Fruit fly (Drosophila melanogaster) whole organism, prepupa: Measurements from ENCODE around the gene nmd.
A peak's percentile ranks its signal among the peaks of the same experiment; 100 is the strongest.

ENCODE experiments used
- CG10631 ChIP-seq: fragments of 200-800 bp; sonication (Bioruptor generic); optimal IDR thresholded peaks from 2 replicates; lab custom pipeline; 2016; ENCODE audit warnings: missing biosample characterization, missing genetic modification characterization
- CG10669 ChIP-seq: fragments of 200-800 bp; sonication (Bioruptor generic); optimal IDR thresholded peaks from 3 replicates; lab custom pipeline; 2018; ENCODE audit warnings: missing biosample characterization, mild to moderate bottlenecking, missing genetic modification characterization, moderate library complexity
- CG15336 ChIP-seq: fragments of 200-800 bp; sonication (Bioruptor generic); IDR thresholded peaks from 2 replicates; pipeline ENCODE4 v1.3.6; 2022; ENCODE audit warnings: missing biosample characterization, missing genetic modification characterization
- CG3032 ChIP-seq: fragments of 200-800 bp; optimal IDR thresholded peaks from 2 replicates; lab custom pipeline; 2019; ENCODE audit warnings: missing biosample characterization, mild to moderate bottlenecking, missing genetic modification characterization, moderate library complexity
- CG3919 ChIP-seq: fragments of 200-800 bp; sonication (Bioruptor generic); optimal IDR thresholded peaks from 3 replicates; lab custom pipeline; 2016; ENCODE audit warnings: missing biosample characterization, missing genetic modification characterization
- CG6163 ChIP-seq: fragments of 200-800 bp; sonication (Bioruptor generic); IDR thresholded peaks from 3 replicates; pipeline ENCODE4 v1.3.6; 2022; ENCODE audit warnings: missing biosample characterization, missing genetic modification characterization
- CG6854 ChIP-seq: fragments of 200-800 bp; sonication (Bioruptor generic); optimal IDR thresholded peaks from 2 replicates; lab custom pipeline; 2017; ENCODE audit warnings: missing biosample characterization, mild to moderate bottlenecking, missing genetic modification characterization
- CG8319 ChIP-seq: fragments of 200-800 bp; sonication (Bioruptor generic); optimal IDR thresholded peaks from 3 replicates; lab custom pipeline; 2016; ENCODE audit warnings: missing biosample characterization, missing genetic modification characterization
- CG8632 ChIP-seq: fragments of 200-800 bp; sonication (Bioruptor generic); optimal IDR thresholded peaks from 3 replicates; lab custom pipeline; 2016; ENCODE audit warnings: missing biosample characterization, missing genetic modification characterization
- Eip75B ChIP-seq: fragments of 200-800 bp; sonication (Bioruptor generic); optimal IDR thresholded peaks from 3 replicates; lab custom pipeline; 2016; ENCODE audit warnings: missing biosample characterization, missing genetic modification characterization
- Eip78C ChIP-seq: fragments of 200-800 bp; sonication (Bioruptor generic); peaks from one replicate; lab custom pipeline; 2016; ENCODE audit warnings: missing biosample characterization, missing genetic modification characterization
- Eip93F ChIP-seq: fragments of 200-800 bp; sonication (Bioruptor generic); optimal IDR thresholded peaks from 2 replicates; lab custom pipeline; 2016; ENCODE audit warnings: missing biosample characterization, mild to moderate bottlenecking, missing genetic modification characterization
- Ets96B ChIP-seq: fragments of 200-800 bp; optimal IDR thresholded peaks from 2 replicates; lab custom pipeline; 2019; ENCODE audit warnings: missing biosample characterization, mild to moderate bottlenecking, missing genetic modification characterization, moderate library complexity
- Hr39 ChIP-seq: fragments of 200-800 bp; sonication (Bioruptor generic); optimal IDR thresholded peaks from 2 replicates; lab custom pipeline; 2016; ENCODE audit warnings: missing biosample characterization, missing genetic modification characterization
- Hr4 ChIP-seq: fragments of 200-800 bp; sonication (Bioruptor generic); optimal IDR thresholded peaks from 3 replicates; lab custom pipeline; 2016; ENCODE audit warnings: missing biosample characterization, missing genetic modification characterization
- Lpt ChIP-seq: fragments of 200-800 bp; sonication (Bioruptor generic); optimal IDR thresholded peaks from 3 replicates; lab custom pipeline; 2016; ENCODE audit warnings: missing biosample characterization, missing genetic modification characterization
- Met ChIP-seq: fragments of 200-800 bp; sonication (Bioruptor generic); optimal IDR thresholded peaks from 3 replicates; lab custom pipeline; 2016; ENCODE audit warnings: missing biosample characterization, missing genetic modification characterization
- OdsH ChIP-seq: fragments of 200-800 bp; sonication (Bioruptor generic); optimal IDR thresholded peaks from 3 replicates; lab custom pipeline; 2016; ENCODE audit warnings: missing biosample characterization, missing genetic modification characterization
- Smox ChIP-seq: fragments of 200-800 bp; sonication (Bioruptor generic); optimal IDR thresholded peaks from 3 replicates; lab custom pipeline; 2016; ENCODE audit warnings: missing biosample characterization, missing genetic modification characterization
- Sox102F ChIP-seq: fragments of 200-800 bp; sonication (Bioruptor generic); optimal IDR thresholded peaks from 2 replicates; lab custom pipeline; 2016; ENCODE audit warnings: missing biosample characterization, mild to moderate bottlenecking, missing genetic modification characterization
- Sox14 ChIP-seq: fragments of 200-800 bp; sonication (Bioruptor generic); optimal IDR thresholded peaks from 3 replicates; lab custom pipeline; 2016; ENCODE audit warnings: missing biosample characterization, missing genetic modification characterization
- achi ChIP-seq: fragments of 200-800 bp; sonication (Bioruptor generic); optimal IDR thresholded peaks from 3 replicates; lab custom pipeline; 2016; ENCODE audit warnings: missing biosample characterization, missing genetic modification characterization
- acj6 ChIP-seq: fragments of 200-800 bp; sonication (Bioruptor generic); optimal IDR thresholded peaks from 3 replicates; lab custom pipeline; 2016; ENCODE audit warnings: missing biosample characterization, missing genetic modification characterization
- cyc ChIP-seq: fragments of 200-800 bp; sonication (Bioruptor generic); optimal IDR thresholded peaks from 3 replicates; lab custom pipeline; 2016; ENCODE audit warnings: missing biosample characterization, missing genetic modification characterization
- dac ChIP-seq: fragments of 200-800 bp; sonication (Bioruptor generic); optimal IDR thresholded peaks from 2 replicates; lab custom pipeline; 2017; ENCODE audit warnings: missing biosample characterization, mild to moderate bottlenecking, missing genetic modification characterization
- dsx ChIP-seq: fragments of 200-800 bp; optimal IDR thresholded peaks from 3 replicates; lab custom pipeline; 2019; ENCODE audit warnings: missing biosample characterization, mild to moderate bottlenecking, missing genetic modification characterization, moderate library complexity; ENCODE audit not compliant: poor library complexity, severe bottlenecking
- eg ChIP-seq: fragments of 200-800 bp; sonication (Bioruptor generic); IDR thresholded peaks from 3 replicates; pipeline ENCODE4 v1.3.6; 2022; ENCODE audit warnings: missing biosample characterization, missing genetic modification characterization
- esn ChIP-seq: fragments of 200-800 bp; sonication (Bioruptor generic); optimal IDR thresholded peaks from 2 replicates; lab custom pipeline; 2016; ENCODE audit warnings: missing biosample characterization, mild to moderate bottlenecking, missing genetic modification characterization, moderate library complexity
- fd85E ChIP-seq: fragments of 200-800 bp; sonication (Bioruptor generic); optimal IDR thresholded peaks from 3 replicates; lab custom pipeline; 2016; ENCODE audit warnings: missing biosample characterization, missing genetic modification characterization
- fkh ChIP-seq: fragments of 200-800 bp; sonication (Bioruptor generic); optimal IDR thresholded peaks from 3 replicates; lab custom pipeline; 2017; ENCODE audit warnings: missing biosample characterization, mild to moderate bottlenecking, missing genetic modification characterization, moderate library complexity
- lz ChIP-seq: fragments of 200-800 bp; sonication (Bioruptor generic); optimal IDR thresholded peaks from 3 replicates; lab custom pipeline; 2016; ENCODE audit warnings: missing biosample characterization, missing genetic modification characterization
- net ChIP-seq: fragments of 200-800 bp; sonication (Bioruptor generic); optimal IDR thresholded peaks from 3 replicates; lab custom pipeline; 2016; ENCODE audit warnings: missing biosample characterization, missing genetic modification characterization
- pdm3 ChIP-seq: fragments of 200-800 bp; sonication (Bioruptor generic); optimal IDR thresholded peaks from 3 replicates; lab custom pipeline; 2016; ENCODE audit warnings: missing biosample characterization, missing genetic modification characterization
- salr ChIP-seq, 2 experiments: fragments of 200-800 bp; sonication (Bioruptor generic); optimal IDR thresholded peaks; 3 replicates each; lab custom pipeline; 2016 to 2018; ENCODE audit warnings: missing biosample characterization in 2 of 2, missing genetic modification characterization in 2 of 2, mild to moderate bottlenecking in 1 of 2
- svp ChIP-seq: fragments of 200-800 bp; sonication (Bioruptor generic); peaks from one replicate; lab custom pipeline; 2016; ENCODE audit warnings: missing biosample characterization, missing genetic modification characterization
- topi ChIP-seq: fragments of 200-800 bp; sonication (Bioruptor generic); optimal IDR thresholded peaks from 3 replicates; lab custom pipeline; 2016; ENCODE audit warnings: missing biosample characterization, missing genetic modification characterization
- vri ChIP-seq: fragments of 200-800 bp; sonication (Bioruptor generic); optimal IDR thresholded peaks from 3 replicates; lab custom pipeline; 2016; ENCODE audit warnings: missing biosample characterization, mild to moderate bottlenecking, missing genetic modification characterization

nmd gene

DNA sequence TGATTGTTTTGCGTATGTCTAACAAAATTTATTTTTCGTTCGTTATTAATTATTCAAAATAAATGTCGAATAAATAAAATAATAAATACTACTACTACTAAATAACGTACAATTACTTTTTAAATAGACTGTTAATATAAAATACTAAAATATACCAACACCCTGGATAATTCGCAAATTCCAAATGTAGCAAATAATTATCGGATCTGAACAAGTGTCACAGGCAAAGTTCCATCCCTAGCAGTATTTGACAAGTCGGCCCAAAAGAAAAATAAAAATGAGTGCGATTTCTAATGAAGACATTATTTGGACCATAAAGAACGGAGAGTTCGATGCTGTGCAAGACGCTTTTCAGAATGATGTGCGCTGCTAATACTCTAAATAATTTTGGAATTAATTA lies 37.7 kb upstream of the nmd start, which contains the start of gene CG31715:
Gene CG31715 (plus strand): TSS at position 212 of the 400 bp plus-strand sequence.
- TF ChIP-seq OdsH (GFP tag; lab: Kevin White, UChicago) (no peak), dsx (GFP tag; lab: Kevin White, UChicago) (peak; percentile 27), Hr39 (no peak), fkh (GFP tag; lab: Kevin White, UChicago) (no peak), svp (GFP tag; lab: Kevin White, UChicago) (peak; percentile 58), Eip93F (peak; percentile 17), Sox14 (peak; percentile 3), cyc (GFP tag; lab: Kevin White, UChicago) (no peak), Eip75B (GFP tag; lab: Kevin White, UChicago) (peak; percentile 38), Eip78C (GFP tag; lab: Kevin White, UChicago) (no peak), acj6 (peak; percentile 3), Sox102F (peak; percentile 50), Met (GFP tag; lab: Kevin White, UChicago) (peak; percentile 13), vri (peak; percentile 35), Ets96B (tag; lab: Kevin White, UChicago) (peak; percentile 26), CG3919 (GFP tag; lab: Kevin White, UChicago) (no peak), esn (GFP tag; lab: Kevin White, UChicago) (peak; percentile 29), pdm3 (GFP tag; lab: Kevin White, UChicago) (peak; percentile 23), CG8632 (peak; percentile 25), Lpt (GFP tag; lab: Kevin White, UChicago) (no peak), Hr4 (GFP tag; lab: Kevin White, UChicago) (peak; percentile 16), CG10631 (peak; percentile 10), achi (GFP tag; lab: Kevin White, UChicago) (peak; percentile 95)

DNA sequence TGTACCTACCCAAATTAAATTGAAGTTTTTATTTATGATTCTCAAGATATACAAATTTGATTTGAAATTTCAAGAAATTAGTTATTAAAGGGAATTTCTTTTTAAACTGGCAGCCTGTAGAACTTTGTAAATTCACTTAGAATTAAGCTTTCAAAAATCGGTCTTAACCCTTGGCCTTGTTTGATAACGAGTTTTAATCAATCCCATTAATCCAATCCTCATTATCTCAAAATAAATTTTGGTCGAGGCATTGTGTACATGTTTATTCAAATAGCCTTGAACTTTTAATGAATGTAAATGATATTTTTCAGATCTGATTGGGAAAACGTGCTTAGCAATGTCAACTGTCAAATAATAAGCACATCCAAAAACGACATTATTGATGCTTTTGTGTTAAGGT lies 36.1 kb upstream of the nmd start:
- peak; percentile 71 for TF ChIP-seq svp (GFP tag; lab: Kevin White, UChicago)
- TF ChIP-seq Eip78C (GFP tag; lab: Kevin White, UChicago): peak; percentile 24
- no peak for TF ChIP-seq eg (GFP tag; lab: Robert Waterston, UW)
- TF ChIP-seq CG3032 (tag; lab: Kevin White, UChicago): no peak

DNA sequence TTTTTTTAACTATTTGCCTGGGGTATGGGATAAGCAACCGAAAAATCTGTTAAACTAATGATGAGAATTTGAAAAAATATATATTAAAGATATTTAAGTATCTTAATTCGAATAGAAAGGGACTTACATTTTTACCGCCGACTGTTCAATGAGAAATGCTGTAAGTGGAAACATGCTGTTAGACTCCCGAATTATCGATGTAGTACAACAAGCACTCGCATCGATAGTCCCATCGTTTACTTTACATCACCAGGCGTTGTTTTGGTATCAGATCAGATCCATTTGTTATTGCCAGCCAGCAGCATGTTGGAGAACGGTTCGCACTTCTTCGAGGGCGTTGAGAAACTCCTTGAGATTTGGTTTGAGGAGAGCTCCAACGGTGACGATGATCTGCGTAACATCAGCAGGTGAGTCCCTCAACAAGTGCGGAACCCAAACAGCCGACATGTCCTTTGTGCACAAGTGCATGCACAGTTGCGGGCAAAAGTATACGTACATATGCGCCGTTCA lies 35.5 kb upstream of the nmd start, which contains the start of gene SamDC:
Gene SamDC (plus strand): TSS at position 246 of the 510 bp plus-strand sequence.
- TF ChIP-seq CG3032 (tag; lab: Kevin White, UChicago): peak; percentile 38
- TF ChIP-seq Hr39: no peak
- peak; percentile 25 for TF ChIP-seq Eip93F
- no peak for TF ChIP-seq CG8319 (GFP tag; lab: Kevin White, UChicago)
- peak; percentile 78 for TF ChIP-seq fkh (GFP tag; lab: Kevin White, UChicago)
- peak; percentile 19 for TF ChIP-seq dsx (GFP tag; lab: Kevin White, UChicago)
- peak; percentile 21 for TF ChIP-seq CG3919 (GFP tag; lab: Kevin White, UChicago)
- peak; percentile 73 for TF ChIP-seq Eip78C (GFP tag; lab: Kevin White, UChicago)
- peak; percentile 15 for TF ChIP-seq lz (GFP tag; lab: Kevin White, UChicago)
- no peak for TF ChIP-seq dac (GFP tag; lab: Kevin White, UChicago)
- no peak for TF ChIP-seq CG10669 (GFP tag; lab: Kevin White, UChicago)
- TF ChIP-seq Hr4 (GFP tag; lab: Kevin White, UChicago): peak; percentile 28
- TF ChIP-seq salr (GFP tag; optimal IDR thresholded peaks at IDR 0.05; lab: Kevin White, UChicago): peak in 1 of 2 experiments; percentile 33
- peak; percentile 18 for TF ChIP-seq Met (GFP tag; lab: Kevin White, UChicago)
- peak; percentile 13 for TF ChIP-seq net (GFP tag; lab: Kevin White, UChicago)
- TF ChIP-seq fd85E: no peak
- TF ChIP-seq Eip75B (GFP tag; lab: Kevin White, UChicago): peak; percentile 9
- TF ChIP-seq topi: peak; percentile 37
- peak; percentile 25 for TF ChIP-seq Smox (GFP tag; lab: Kevin White, UChicago)
- peak; percentile 16 for TF ChIP-seq Lpt (GFP tag; lab: Kevin White, UChicago)
- TF ChIP-seq cyc (GFP tag; lab: Kevin White, UChicago): peak; percentile 1
- TF ChIP-seq CG10631: peak; percentile 45
- peak; percentile 30 for TF ChIP-seq acj6
- peak; percentile 53 for TF ChIP-seq esn (GFP tag; lab: Kevin White, UChicago)
- TF ChIP-seq achi (GFP tag; lab: Kevin White, UChicago): peak; percentile 1
- peak; percentile 31 for TF ChIP-seq OdsH (GFP tag; lab: Kevin White, UChicago)
- peak; percentile 44 for TF ChIP-seq vri
- peak; percentile 19 for TF ChIP-seq CG6854
- TF ChIP-seq Sox102F: peak; percentile 8
- no peak for TF ChIP-seq CG6163 (GFP tag; lab: Robert Waterston, UW)
- TF ChIP-seq CG8632: no peak
- TF ChIP-seq Sox14: peak; percentile 58
- TF ChIP-seq CG15336 (GFP tag; lab: Robert Waterston, UW): peak; percentile 63
- TF ChIP-seq pdm3 (GFP tag; lab: Kevin White, UChicago): peak; percentile 39
